Fruit fly (Drosophila melanogaster): ENCODE data around the gene betaTub85D.

Gene betaTub85D

dm6 chr3R:9376789-9377188 is 33.3 kb downstream of the betaTub85D start (continued):
- TF ChIP-seq Stat92E (GFP tag; optimal IDR thresholded peaks at IDR 0.05), result no peak
- TF ChIP-seq CG7786 (GFP tag; optimal IDR thresholded peaks at IDR 0.05), result no peak

- TF ChIP-seq Adf1 (GFP tag; IDR thresholded peaks at IDR 0.05) (no peak), crol (GFP tag; IDR thresholded peaks at IDR 0.05) (no peak), CG11247 (GFP tag; IDR thresholded peaks at IDR 0.05) (0 out of 2 replicates have a peak, but pooled peaks have one; percentile 27), bab2 (GFP tag; optimal IDR thresholded peaks at IDR 0.05) (peak; percentile 17), Atf6 (GFP tag; IDR thresholded peaks at IDR 0.05) (peak; percentile 82), CG34422 (GFP tag; IDR thresholded peaks at IDR 0.05) (0 out of 3 replicates have a peak, but pooled peaks have one; percentile 44), onecut (GFP tag; IDR thresholded peaks at IDR 0.05) (peak; percentile 29; the same call in 1 of the 2 replicates), zfh1 (GFP tag; IDR thresholded peaks at IDR 0.05) (peak; percentile 35; the same call in 1 of the 3 replicates), Hr78 (GFP tag; optimal IDR thresholded peaks at IDR 0.05) (no peak), ci (GFP tag; IDR thresholded peaks at IDR 0.05) (0 out of 3 replicates have a peak, but pooled peaks have one; percentile 46), Oli (tag; optimal IDR thresholded peaks at IDR 0.05) (peak; percentile 32), sr (GFP tag; IDR thresholded peaks at IDR 0.05) (no peak), CG6689 (GFP tag; IDR thresholded peaks at IDR 0.05) (peak; percentile 54; the same call in 1 of the 2 replicates), CG9215 (GFP tag; IDR thresholded peaks at IDR 0.05) (peak; percentile 36; the same call in 1 of the 2 replicates), C15 (GFP tag; IDR thresholded peaks at IDR 0.05) (no peak), CG5180 (GFP tag; optimal IDR thresholded peaks at IDR 0.05) (peak; percentile 2), zen (tag; optimal IDR thresholded peaks at IDR 0.05) (no peak), CG15011 (GFP tag; optimal IDR thresholded peaks at IDR 0.05) (peak; percentile 0), Doc3 (GFP tag; IDR thresholded peaks at IDR 0.05; ENCODE audit: partially characterized antibody) (no peak), CG16863 (GFP tag; optimal IDR thresholded peaks at IDR 0.05) (no peak), fd102C (GFP tag; optimal IDR thresholded peaks at IDR 0.05) (no peak), CG12071 (GFP tag; optimal IDR thresholded peaks at IDR 0.05) (peak; percentile 19), HmgZ (tag; optimal IDR thresholded peaks at IDR 0.05) (peak; percentile 34), gt (GFP tag; IDR thresholded peaks at IDR 0.05) (no peak), CG34376 (GFP tag; optimal IDR thresholded peaks at IDR 0.05) (no peak), sima (GFP tag; optimal IDR thresholded peaks at IDR 0.05) (no peak), Sox102F (GFP tag; optimal IDR thresholded peaks at IDR 0.05) (peak; percentile 71), CG12769 (tag; optimal IDR thresholded peaks at IDR 0.05) (peak; percentile 45), CG4282 (GFP tag; optimal IDR thresholded peaks at IDR 0.05) (no peak), gsb (GFP tag; IDR thresholded peaks at IDR 0.05) (no peak), kay (GFP tag; optimal IDR thresholded peaks at IDR 0.05) (no peak), CG9609 (GFP tag; optimal IDR thresholded peaks at IDR 0.05) (no peak), fd64A (GFP tag; optimal IDR thresholded peaks at IDR 0.05) (no peak), nom (GFP tag; optimal IDR thresholded peaks at IDR 0.05) (no peak), stwl (tag; optimal IDR thresholded peaks at IDR 0.05) (no peak), CG2129 (GFP tag; IDR thresholded peaks at IDR 0.05; ENCODE audit: partially characterized antibody) (no peak), gcm (GFP tag; optimal IDR thresholded peaks at IDR 0.05) (no peak), Deaf1 (tag; optimal IDR thresholded peaks at IDR 0.05) (no peak), Eip74EF (GFP tag; optimal IDR thresholded peaks at IDR 0.05) (no peak), gem (tag; optimal IDR thresholded peaks at IDR 0.05) (peak; percentile 75), CG1792 (GFP tag; optimal IDR thresholded peaks at IDR 0.05) (peak; percentile 18), CG32767 (GFP tag; IDR thresholded peaks at IDR 0.05) (0 out of 2 replicates have a peak, but pooled peaks have one; percentile 34), Med (GFP tag) (peak; percentile 86), pros (GFP tag; optimal IDR thresholded peaks at IDR 0.05) (no peak), CG43689 (GFP tag; IDR thresholded peaks at IDR 0.05) (peak; percentile 48; the same call in 1 of the 2 replicates), CG13775 (GFP tag; optimal IDR thresholded peaks at IDR 0.05) (peak; percentile 8)
Measured at dm6 chr3R:9370413-9370812, 39.7 kb downstream of the betaTub85D start.

Measured in whole organism, embryonic.